Worm (Caenorhabditis elegans) whole organism, L3 larva: ENCODE data around the gene ddo-2.

Experiments used
- ZK546.5 ChIP-seq: sonication (generic microtip); optimal IDR thresholded peaks from 2 replicates; lab custom pipeline; 2017; ENCODE audit warnings: missing biosample characterization, missing genetic modification characterization
- aly-2 ChIP-seq: fragments of 150-350 bp; optimal IDR thresholded peaks from 2 replicates; lab custom pipeline; 2014; ENCODE audit warnings: missing biosample characterization, missing genetic modification characterization
- ama-1 ChIP-seq: fragments of 150-350 bp; optimal IDR thresholded peaks from 2 replicates; lab custom pipeline; 2018
- ceh-28 ChIP-seq: fragments of 150-350 bp; optimal IDR thresholded peaks from 2 replicates; lab custom pipeline; 2014; ENCODE audit warnings: missing biosample characterization, missing genetic modification reagents, missing genetic modification characterization
- ceh-9 ChIP-seq: sonication (generic microtip); optimal IDR thresholded peaks from 2 replicates; lab custom pipeline; 2018; ENCODE audit warnings: missing biosample characterization, missing genetic modification characterization
- egl-27 ChIP-seq: sonication (generic microtip); optimal IDR thresholded peaks from 4 replicates; lab custom pipeline; 2017; ENCODE audit warnings: missing biosample characterization, missing genetic modification reagents, missing genetic modification characterization
- egl-5 ChIP-seq: fragments of 150-350 bp; optimal IDR thresholded peaks from 2 replicates; lab custom pipeline; 2017; ENCODE audit warnings: missing biosample characterization, missing genetic modification reagents, missing genetic modification characterization, inconsistent platforms
- elt-1 ChIP-seq: fragments of 150-350 bp; optimal IDR thresholded peaks from 2 replicates; lab custom pipeline; 2014; ENCODE audit warnings: missing biosample characterization, missing genetic modification characterization
- elt-3 ChIP-seq, 3 experiments: fragments of 150-350 bp in 1 of 3; sonication (generic microtip) in 2 of 3; optimal IDR thresholded peaks; 2 replicates in 2 of 3; 4 replicates in 1 of 3; lab custom pipeline; 2014 to 2017; ENCODE audit warnings: missing biosample characterization in 3 of 3, missing genetic modification characterization in 3 of 3
- eor-1 ChIP-seq, 2 experiments: fragments of 150-350 bp; optimal IDR thresholded peaks; 2 replicates each; lab custom pipeline; 2014 to 2018; ENCODE audit warnings: missing biosample characterization in 2 of 2, missing genetic modification characterization in 2 of 2
- hmg-11 ChIP-seq: sonication (generic microtip); optimal IDR thresholded peaks from 2 replicates; lab custom pipeline; 2016; ENCODE audit warnings: missing genetic modification characterization, missing compliant biosample characterization
- jun-1 ChIP-seq: fragments of 150-350 bp; optimal IDR thresholded peaks from 2 replicates; lab custom pipeline; 2014; ENCODE audit warnings: missing biosample characterization, missing genetic modification reagents, missing genetic modification characterization
- lin-39 ChIP-seq: fragments of 150-350 bp; optimal IDR thresholded peaks from 2 replicates; lab custom pipeline; 2018; ENCODE audit warnings: missing biosample characterization, missing genetic modification reagents, missing genetic modification characterization
- lsy-12 ChIP-seq: sonication (generic microtip); optimal IDR thresholded peaks from 2 replicates; lab custom pipeline; 2016; ENCODE audit warnings: mild to moderate bottlenecking, missing genetic modification characterization, missing compliant biosample characterization
- mml-1 ChIP-seq: fragments of 150-350 bp; sonication (generic microtip); optimal IDR thresholded peaks from 3 replicates; lab custom pipeline; 2014; ENCODE audit warnings: missing biosample characterization, missing genetic modification characterization
- nfya-1 ChIP-seq: sonication (generic microtip); optimal IDR thresholded peaks from 2 replicates; lab custom pipeline; 2017; ENCODE audit warnings: missing genetic modification characterization, mild to moderate bottlenecking, missing compliant biosample characterization, antibody characterized with exemption, moderate library complexity; ENCODE audit not compliant: insufficient read depth
- nhr-12 ChIP-seq: fragments of 150-350 bp; optimal IDR thresholded peaks from 2 replicates; lab custom pipeline; 2014; ENCODE audit warnings: missing biosample characterization, missing genetic modification characterization
- nhr-23 ChIP-seq: fragments of 150-350 bp; optimal IDR thresholded peaks from 2 replicates; lab custom pipeline; 2014; ENCODE audit warnings: missing biosample characterization, missing genetic modification reagents, missing genetic modification characterization
- nhr-237 ChIP-seq: fragments of 150-350 bp; optimal IDR thresholded peaks from 2 replicates; lab custom pipeline; 2014; ENCODE audit warnings: missing biosample characterization, missing genetic modification characterization
- nhr-25 ChIP-seq: sonication (generic microtip); optimal IDR thresholded peaks from 2 replicates; lab custom pipeline; 2017; ENCODE audit warnings: missing biosample characterization, missing genetic modification characterization
- nhr-28 ChIP-seq: fragments of 150-350 bp; optimal IDR thresholded peaks from 2 replicates; lab custom pipeline; 2014; ENCODE audit warnings: missing biosample characterization, missing genetic modification characterization
- nhr-43 ChIP-seq: sonication (generic microtip); optimal IDR thresholded peaks from 2 replicates; lab custom pipeline; 2016; ENCODE audit warnings: mild to moderate bottlenecking, missing genetic modification characterization, missing compliant biosample characterization; ENCODE audit not compliant: poor library complexity, severe bottlenecking
- nhr-77 ChIP-seq: fragments of 150-350 bp; optimal IDR thresholded peaks from 2 replicates; lab custom pipeline; 2014; ENCODE audit warnings: missing biosample characterization, missing genetic modification characterization
- pqm-1 ChIP-seq: fragments of 150-350 bp; optimal IDR thresholded peaks from 2 replicates; lab custom pipeline; 2017; ENCODE audit warnings: missing biosample characterization, missing genetic modification characterization, inconsistent platforms
- skn-1 ChIP-seq: fragments of 150-350 bp; optimal IDR thresholded peaks from 2 replicates; lab custom pipeline; 2014; ENCODE audit warnings: missing biosample characterization, missing genetic modification characterization
- tbx-2 ChIP-seq: sonication (generic microtip); optimal IDR thresholded peaks from 2 replicates; lab custom pipeline; 2016; ENCODE audit warnings: mild to moderate bottlenecking, missing genetic modification characterization, missing compliant biosample characterization
- unc-39 ChIP-seq: sonication (generic microtip); optimal IDR thresholded peaks from 4 replicates; lab custom pipeline; 2017; ENCODE audit warnings: missing biosample characterization, missing genetic modification characterization
- unc-62 ChIP-seq: fragments of 150-350 bp; sonication (generic microtip); optimal IDR thresholded peaks from 4 replicates; lab custom pipeline; 2014; ENCODE audit warnings: missing biosample characterization, missing genetic modification reagents, missing genetic modification characterization
- zag-1 ChIP-seq: fragments of 150-350 bp; optimal IDR thresholded peaks from 2 replicates; lab custom pipeline; 2014; ENCODE audit warnings: missing biosample characterization, missing genetic modification characterization
- ztf-4 ChIP-seq: fragments of 150-350 bp; optimal IDR thresholded peaks from 2 replicates; lab custom pipeline; 2014; ENCODE audit warnings: missing biosample characterization, missing genetic modification characterization

The ddo-2 gene

DNA sequence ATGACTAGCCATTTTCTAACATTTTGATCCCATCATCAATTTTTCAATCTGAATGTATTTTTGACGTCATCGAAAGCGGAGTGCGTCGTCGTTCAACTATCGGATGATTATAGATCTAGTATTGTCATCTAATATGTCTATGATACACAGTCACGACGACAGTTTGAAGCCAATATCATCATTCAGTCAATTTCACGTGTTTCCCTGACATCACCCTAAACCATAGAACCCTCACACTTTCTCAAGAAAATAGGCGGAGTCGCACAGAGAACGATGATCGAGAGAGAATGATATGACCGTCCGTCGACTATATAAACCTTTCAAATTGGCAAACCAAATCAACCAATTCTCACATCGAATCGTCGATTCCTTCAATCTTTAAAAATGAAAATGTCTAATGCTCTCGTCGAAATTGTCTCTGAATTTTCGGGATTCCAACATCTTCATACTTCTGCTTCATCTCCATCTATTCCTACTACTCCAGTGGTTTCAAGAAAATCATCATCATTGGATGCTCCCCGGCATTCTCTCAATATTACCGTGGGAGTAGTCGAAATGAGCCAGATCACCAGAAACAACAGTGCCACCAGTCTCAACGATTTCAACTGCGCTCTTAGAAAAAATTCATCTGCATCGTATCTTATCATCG lies 19.6 kb downstream of the ddo-2 start, which contains the start of gene F18E3.13:
TSS of gene F18E3.13 (plus strand) at position 385 of the 649 bp plus-strand sequence.
- TF ChIP-seq elt-3 (tag; optimal IDR thresholded peaks at IDR 0.05; lab: Kevin White, UChicago) (peak; percentile 33 to 44 (median 38)), ama-1 (peak; percentile 93), unc-39 (tag; lab: Kevin White, UChicago) (no peak), egl-27 (tag; lab: Kevin White, UChicago) (peak; percentile 22), lsy-12 (tag; lab: Kevin White, UChicago) (peak; percentile 7), nhr-43 (tag; lab: Kevin White, UChicago) (peak; percentile 93), tbx-2 (tag; lab: Kevin White, UChicago) (peak; percentile 34), eor-1 (tag; optimal IDR thresholded peaks at IDR 0.05; lab: Kevin White, UChicago) (no peak), nhr-25 (peak; percentile 92), ztf-4 (no peak), nhr-77 (tag; lab: Kevin White, UChicago) (no peak), nhr-23 (tag; lab: Kevin White, UChicago) (peak; percentile 85), mml-1 (tag; lab: Kevin White, UChicago) (no peak), jun-1 (tag; lab: Kevin White, UChicago) (peak; percentile 37)

- TF ChIP-seq zag-1 (tag; lab: Kevin White, UChicago) (no peak), ama-1 (peak; percentile 83), ceh-9 (no peak)
These were observed 20.6 kb downstream of the ddo-2 start, which contains the start of gene F18E3.12 for ce11 chrV:7414909-7415308. TSS of gene F18E3.12 (plus strand) at chrV:7414985.

- TF ChIP-seq nhr-25 = peak; percentile 71
- TF ChIP-seq ama-1 = peak; percentile 84
- TF ChIP-seq elt-3 (tag; optimal IDR thresholded peaks at IDR 0.05; lab: Kevin White, UChicago) = peak in 1 of 3 experiments; percentile 23
- TF ChIP-seq unc-62 (GFP tag; lab: Kevin White, UChicago) = no peak
- TF ChIP-seq ceh-28 (tag; lab: Kevin White, UChicago) = no peak
- no peak for TF ChIP-seq tbx-2 (tag; lab: Kevin White, UChicago)
- no peak for TF ChIP-seq aly-2 (tag; lab: Kevin White, UChicago)
- peak; percentile 71 for TF ChIP-seq skn-1 (tag; lab: Kevin White, UChicago)
- peak; percentile 71 for TF ChIP-seq nhr-23 (tag; lab: Kevin White, UChicago)
- TF ChIP-seq nhr-43 (tag; lab: Kevin White, UChicago) = peak; percentile 84
These were observed 22.3 kb downstream of the ddo-2 start, which contains the start of gene F18E3.11 for ce11 chrV:7413107-7413774. TSS of gene F18E3.11 (plus strand) at chrV:7413482.

- TF ChIP-seq elt-1 (tag; lab: Kevin White, UChicago) = no peak
- TF ChIP-seq elt-3 (tag; optimal IDR thresholded peaks at IDR 0.05; lab: Kevin White, UChicago) = no peak
- TF ChIP-seq lin-39 = no peak
- TF ChIP-seq skn-1 (tag; lab: Kevin White, UChicago) = no peak
- no peak for TF ChIP-seq nhr-28 (tag; lab: Kevin White, UChicago)
- TF ChIP-seq nhr-77 (tag; lab: Kevin White, UChicago) = no peak
These were observed 23.8 kb downstream of the ddo-2 start, which contains the start of gene str-41 for ce11 chrV:7411695-7412094. TSS of gene str-41 (plus strand) at chrV:7411995.

DNA sequence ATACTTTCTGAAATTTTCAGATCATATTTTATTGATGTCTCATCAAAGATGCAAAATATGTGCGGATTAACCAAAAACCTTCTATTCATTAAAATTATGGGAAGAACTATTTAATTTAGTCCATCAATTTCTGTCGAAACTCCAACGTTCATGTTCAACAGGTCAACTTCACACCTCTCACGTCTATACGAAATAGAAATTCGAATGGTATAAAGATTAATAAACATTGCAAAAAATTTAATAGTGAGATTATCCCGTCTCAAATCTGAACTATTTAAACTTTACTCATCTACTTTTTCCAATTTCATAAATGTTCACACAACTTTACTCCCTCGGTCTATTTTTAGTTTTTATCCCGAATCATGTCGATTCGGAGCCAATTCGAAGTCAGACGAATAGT lies 25.9 kb downstream of the ddo-2 start, which contains the start of gene R13D7.2:
TSS of gene R13D7.2 (plus strand) at position 301 of the 400 bp plus-strand sequence.
- no peak for TF ChIP-seq ceh-9
- no peak for TF ChIP-seq egl-5
- no peak for TF ChIP-seq eor-1 (tag; optimal IDR thresholded peaks at IDR 0.05; lab: Kevin White, UChicago)
- TF ChIP-seq hmg-11 (tag; lab: Kevin White, UChicago) = no peak
- TF ChIP-seq skn-1 (tag; lab: Kevin White, UChicago) = no peak
- TF ChIP-seq tbx-2 (tag; lab: Kevin White, UChicago) = no peak
- no peak for TF ChIP-seq nfya-1 (tag; lab: Kevin White, UChicago)
- TF ChIP-seq, all 47 proteins: peak for 0

DNA sequence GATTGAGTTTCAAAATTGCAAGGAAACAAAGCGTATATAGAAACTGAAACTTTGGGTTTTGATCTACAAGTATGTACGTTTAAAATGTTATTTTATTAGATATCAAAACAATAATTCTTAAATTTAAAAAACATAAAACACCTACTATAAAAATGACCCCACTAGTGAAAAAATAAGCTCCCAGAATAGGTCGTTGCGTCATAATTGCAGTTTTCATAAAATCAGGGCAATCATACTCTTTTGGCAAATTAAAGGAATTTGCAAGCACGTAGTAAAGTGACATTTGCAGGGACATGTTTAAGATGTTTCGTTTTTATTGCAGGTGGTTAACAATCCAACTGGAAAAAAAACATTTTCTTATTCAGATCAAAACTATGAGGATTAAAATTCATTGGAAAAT lies 27.0 kb downstream of the ddo-2 start, which contains the start of gene srt-6:
TSS of gene srt-6 (minus strand) at position 295 of the 400 bp plus-strand sequence.
- TF ChIP-seq ceh-28 (tag; lab: Kevin White, UChicago) = no peak
- no peak for TF ChIP-seq elt-1 (tag; lab: Kevin White, UChicago)
- TF ChIP-seq nhr-237 (tag; lab: Kevin White, UChicago) = no peak
- TF ChIP-seq nhr-12 (tag; lab: Kevin White, UChicago) = no peak
- no peak for TF ChIP-seq elt-3 (tag; optimal IDR thresholded peaks at IDR 0.05; lab: Kevin White, UChicago)
- TF ChIP-seq nhr-23 (tag; lab: Kevin White, UChicago) = no peak
- TF ChIP-seq ZK546.5 (tag; lab: Kevin White, UChicago) = no peak
- no peak for TF ChIP-seq nfya-1 (tag; lab: Kevin White, UChicago)
- TF ChIP-seq pqm-1 (tag; lab: Kevin White, UChicago) = no peak
